Worm (Caenorhabditis elegans) whole organism, L4 larva: ENCODE data around the gene F08F1.3.

ENCODE experiments used
- duxl-1 ChIP-seq: sonication (generic microtip); optimal IDR thresholded peaks from 2 replicates; lab custom pipeline; 2016; ENCODE audit warnings: mild to moderate bottlenecking, missing genetic modification characterization, moderate library complexity, missing compliant biosample characterization; ENCODE audit not compliant: poor library complexity
- fos-1 ChIP-seq: fragments of 150-350 bp; optimal IDR thresholded peaks from 2 replicates; lab custom pipeline; 2014; ENCODE audit warnings: missing biosample characterization, missing genetic modification characterization
- hlh-30 ChIP-seq: sonication (generic microtip); optimal IDR thresholded peaks from 2 replicates; lab custom pipeline; 2017; ENCODE audit warnings: antibody characterized with exemption, mild to moderate bottlenecking, missing genetic modification characterization, missing compliant biosample characterization; ENCODE audit not compliant: insufficient read depth
- lin-13 ChIP-seq: fragments of 150-350 bp; optimal IDR thresholded peaks from 2 replicates; lab custom pipeline; 2014; ENCODE audit warnings: missing biosample characterization, missing genetic modification reagents, missing genetic modification characterization
- madf-9 ChIP-seq: fragments of 200-800 bp; sonication (Bioruptor generic); conservative IDR thresholded peaks from 2 replicates; pipeline ENCODE4 v1.3.6; 2022; ENCODE audit warnings: missing genetic modification reagents, missing genetic modification characterization, missing compliant biosample characterization
- nhr-11 ChIP-seq: fragments of 150-350 bp; optimal IDR thresholded peaks from 2 replicates; lab custom pipeline; 2014; ENCODE audit warnings: missing biosample characterization, missing genetic modification characterization
- nhr-111 ChIP-seq: fragments of 200-800 bp; sonication (Bioruptor generic); optimal IDR thresholded peaks from 2 replicates; lab custom pipeline; 2018; ENCODE audit warnings: mild to moderate bottlenecking, missing genetic modification characterization, missing compliant biosample characterization
- nhr-28 ChIP-seq: fragments of 150-350 bp; optimal IDR thresholded peaks from 2 replicates; lab custom pipeline; 2014; ENCODE audit warnings: missing biosample characterization, missing genetic modification characterization
- unc-62 ChIP-seq, 3 experiments: fragments of 150-350 bp in 1 of 3; sonication (generic microtip); optimal IDR thresholded peaks in 2 of 3; peaks in 1 of 3; 1 replicate in 1 of 3; 2 replicates in 2 of 3; lab custom pipeline; 2014 to 2017; ENCODE audit warnings: missing biosample characterization in 3 of 3, missing genetic modification characterization in 3 of 3, missing genetic modification reagents in 3 of 3, missing genotype in 1 of 3

- no peak for TF ChIP-seq duxl-1
- TF ChIP-seq hlh-30 (tag; lab: Kevin White, UChicago), result peak; percentile 68
- TF ChIP-seq unc-62 (GFP tag; optimal IDR thresholded peaks at IDR 0.05 in 1 of 2; lab: Kevin White, UChicago), result peak in 1 of 2 experiments; percentile 87
- TF ChIP-seq unc-62 (tag; optimal IDR thresholded peaks at IDR 0.05; lab: Kevin White, UChicago), result no peak
- TF ChIP-seq nhr-111 (GFP tag; lab: Kevin White, UChicago), result no peak
- TF ChIP-seq nhr-11, result no peak
- TF ChIP-seq nhr-28 (tag; lab: Kevin White, UChicago), result peak; percentile 14
- no peak for TF ChIP-seq lin-13
- no peak for TF ChIP-seq fos-1 (tag; lab: Kevin White, UChicago)
- no peak for TF ChIP-seq madf-9
Observed at ce11 chrX:8384642-8385181, 43.9 kb upstream of the F08F1.3 start, which contains the start of gene F41D9.2.
